Fruit fly (Drosophila melanogaster): Measurements from ENCODE around the gene Oga.

The Oga gene

dm6 chr3R:21203135-21203534 is 15.7 kb upstream of the Oga start (continued):
- TF ChIP-seq CG7786 (GFP tag; optimal IDR thresholded peaks at IDR 0.05) (no peak), exex (tag; optimal IDR thresholded peaks at IDR 0.05) (peak; percentile 16), peb (GFP tag; IDR thresholded peaks at IDR 0.05) (no peak), inv (GFP tag; IDR thresholded peaks at IDR 0.05; ENCODE audit: partially characterized antibody) (no peak), CG2712 (tag; optimal IDR thresholded peaks at IDR 0.05) (no peak), jing (GFP tag; optimal IDR thresholded peaks at IDR 0.05) (no peak), az2 (GFP tag; optimal IDR thresholded peaks at IDR 0.05) (no peak), CG34224 (GFP tag; IDR thresholded peaks at IDR 0.05; ENCODE audit: partially characterized antibody) (no peak), CG10565 (GFP tag; optimal IDR thresholded peaks at IDR 0.05) (no peak), CG14860 (GFP tag; IDR thresholded peaks at IDR 0.05; ENCODE audit: partially characterized antibody) (no peak), tap (tag; optimal IDR thresholded peaks at IDR 0.05) (no peak), vnd (GFP tag; IDR thresholded peaks at IDR 0.05; ENCODE audit: partially characterized antibody) (0 out of 3 replicates have a peak, but pooled peaks have one; percentile 24), Hand (GFP tag; optimal IDR thresholded peaks at IDR 0.05) (no peak), CG17912 (GFP tag; optimal IDR thresholded peaks at IDR 0.05) (no peak), ftz-f1 (GFP tag; optimal IDR thresholded peaks at IDR 0.05) (peak; percentile 50), ind (GFP tag; optimal IDR thresholded peaks at IDR 0.05) (no peak), lilli (GFP tag; optimal IDR thresholded peaks at IDR 0.05) (peak; percentile 2), Oli (tag; optimal IDR thresholded peaks at IDR 0.05) (no peak), CG10267 (tag; optimal IDR thresholded peaks at IDR 0.05) (no peak), chinmo (GFP tag; IDR thresholded peaks at IDR 0.05; ENCODE audit: partially characterized antibody) (no peak), seq (GFP tag; IDR thresholded peaks at IDR 0.05) (no peak), CG7372 (GFP tag; IDR thresholded peaks at IDR 0.05) (peak; percentile 51; the same call in 1 of the 2 replicates), CG8290 (GFP tag; optimal IDR thresholded peaks at IDR 0.05) (peak; percentile 49), CG8290 (tag; optimal IDR thresholded peaks at IDR 0.05) (peak; percentile 1 to 19), Jarid2 (GFP tag; optimal IDR thresholded peaks at IDR 0.05) (no peak), Sin3A (optimal IDR thresholded peaks at IDR 0.05) (no peak), CG9437 (GFP tag; optimal IDR thresholded peaks at IDR 0.05) (peak; percentile 97), Nf-YB (GFP tag; optimal IDR thresholded peaks at IDR 0.05) (no peak), odd (GFP tag; optimal IDR thresholded peaks at IDR 0.05) (no peak), her (GFP tag; optimal IDR thresholded peaks at IDR 0.05) (no peak), CG13123 (GFP tag; optimal IDR thresholded peaks at IDR 0.05) (no peak), Elba2 (GFP tag; optimal IDR thresholded peaks at IDR 0.05) (no peak), zen (tag; optimal IDR thresholded peaks at IDR 0.05) (no peak), twi (tag; optimal IDR thresholded peaks at IDR 0.05) (no peak), dmrt99B (tag; optimal IDR thresholded peaks at IDR 0.05) (no peak), Eip74EF (GFP tag; optimal IDR thresholded peaks at IDR 0.05) (no peak), sd (tag; optimal IDR thresholded peaks at IDR 0.05) (no peak), CG12391 (tag; optimal IDR thresholded peaks at IDR 0.05) (no peak), CG15269 (tag; optimal IDR thresholded peaks at IDR 0.05) (no peak), NC2β (GFP tag; optimal IDR thresholded peaks at IDR 0.05) (no peak), CG4360 (GFP tag; IDR thresholded peaks at IDR 0.05) (no peak), CG11560 (tag; IDR thresholded peaks at IDR 0.05) (no peak), CG18476 (GFP tag; optimal IDR thresholded peaks at IDR 0.05) (no peak), MBD-R2 (GFP tag; IDR thresholded peaks at IDR 0.05) (no peak), HmgZ (tag; optimal IDR thresholded peaks at IDR 0.05) (peak; percentile 48), CG7271 (tag; optimal IDR thresholded peaks at IDR 0.05) (no peak), ase (GFP tag; IDR thresholded peaks at IDR 0.05) (no peak), HmgD (GFP tag; optimal IDR thresholded peaks at IDR 0.05) (no peak), Sox100B (GFP tag; optimal IDR thresholded peaks at IDR 0.05) (no peak), Hey (tag; optimal IDR thresholded peaks at IDR 0.05) (no peak), CG3726 (GFP tag; IDR thresholded peaks at IDR 0.05) (no peak), CG13775 (GFP tag; optimal IDR thresholded peaks at IDR 0.05) (no peak)
